Worm (Caenorhabditis elegans) whole organism, L1 larva: Measurements from ENCODE around the gene bus-2.

ENCODE experiments used
- C04F5.9 ChIP-seq: sonication (generic microtip); optimal IDR thresholded peaks from 2 replicates; lab custom pipeline; 2016; ENCODE audit warnings: missing genetic modification characterization, missing compliant biosample characterization
- C34B4.2 ChIP-seq: sonication (generic microtip); optimal IDR thresholded peaks from 2 replicates; lab custom pipeline; 2017; ENCODE audit warnings: mild to moderate bottlenecking, missing genetic modification characterization, missing compliant biosample characterization
- F16B12.6 ChIP-seq: fragments of 150-350 bp; optimal IDR thresholded peaks from 2 replicates; lab custom pipeline; 2014; ENCODE audit warnings: missing biosample characterization, missing genetic modification characterization
- Y116A8C.19 ChIP-seq: sonication (generic microtip); optimal IDR thresholded peaks from 2 replicates; lab custom pipeline; 2016; ENCODE audit warnings: missing compliant biosample characterization, missing genetic modification characterization, borderline replicate concordance
- alr-1 ChIP-seq: fragments of 200-800 bp; sonication (Bioruptor generic); optimal IDR thresholded peaks from 2 replicates; lab custom pipeline; 2018; ENCODE audit warnings: borderline replicate concordance, mild to moderate bottlenecking, missing genetic modification characterization, missing compliant biosample characterization
- ceh-63 ChIP-seq: fragments of 200-800 bp; sonication (Bioruptor generic); optimal IDR thresholded peaks from 2 replicates; lab custom pipeline; 2018; ENCODE audit warnings: mild to moderate bottlenecking, missing genetic modification characterization, missing compliant biosample characterization
- ceh-8 ChIP-seq: fragments of 200-800 bp; sonication (Bioruptor generic); optimal IDR thresholded peaks from 2 replicates; lab custom pipeline; 2018; ENCODE audit warnings: mild to moderate bottlenecking, missing genetic modification characterization, moderate library complexity, missing compliant biosample characterization
- ceh-82 ChIP-seq, 3 experiments: fragments of 150-350 bp in 1 of 3; sonication (generic microtip) in 2 of 3; optimal IDR thresholded peaks; 2 replicates each; lab custom pipeline; 2014 to 2017; ENCODE audit warnings: missing biosample characterization in 3 of 3, missing genetic modification characterization in 3 of 3
- ceh-88 ChIP-seq: fragments of 200-800 bp; sonication (Bioruptor generic); IDR thresholded peaks from 2 replicates; pipeline ENCODE4 v1.3.6; 2022; ENCODE audit warnings: missing genetic modification characterization, missing compliant biosample characterization
- efl-1 ChIP-seq, 4 experiments: fragments of 150-350 bp; optimal IDR thresholded peaks in 3 of 4; peaks in 1 of 4; 1 replicate in 1 of 4; 2 replicates in 3 of 4; lab custom pipeline; 2014; ENCODE audit warnings: missing biosample characterization in 2 of 4, missing genetic modification characterization in 2 of 4, missing genetic modification reagents in 2 of 4
- egl-27 ChIP-seq, 2 experiments: fragments of 150-350 bp in 1 of 2; sonication (generic microtip); optimal IDR thresholded peaks; 3 replicates each; lab custom pipeline; 2017 to 2018; ENCODE audit warnings: missing biosample characterization in 2 of 2, missing genetic modification characterization in 2 of 2, missing genetic modification reagents in 2 of 2
- elt-3 ChIP-seq, 6 experiments: fragments of 150-350 bp in 1 of 6; sonication (generic microtip); optimal IDR thresholded peaks; 2 replicates each; lab custom pipeline; 2017 to 2018; ENCODE audit warnings: missing biosample characterization in 6 of 6, missing genetic modification characterization in 6 of 6, inconsistent platforms in 1 of 6
- ets-5 ChIP-seq: fragments of 200-800 bp; sonication (Bioruptor generic); IDR thresholded peaks from 2 replicates; pipeline ENCODE4 v1.3.6; 2022; ENCODE audit warnings: missing genetic modification characterization, missing compliant biosample characterization
- fkh-8 ChIP-seq: sonication (generic microtip); optimal IDR thresholded peaks from 2 replicates; lab custom pipeline; 2016; ENCODE audit warnings: mild to moderate bottlenecking, missing genetic modification characterization, missing compliant biosample characterization
- fos-1 ChIP-seq: fragments of 150-350 bp; optimal IDR thresholded peaks from 2 replicates; lab custom pipeline; 2014; ENCODE audit warnings: missing biosample characterization, missing genetic modification characterization
- hlh-17 ChIP-seq: fragments of 200-800 bp; sonication (Bioruptor generic); optimal IDR thresholded peaks from 2 replicates; lab custom pipeline; 2018; ENCODE audit warnings: missing genetic modification characterization, mild to moderate bottlenecking, missing compliant biosample characterization, moderate library complexity, borderline replicate concordance
- hlh-4 ChIP-seq: sonication (generic microtip); optimal IDR thresholded peaks from 2 replicates; lab custom pipeline; 2016; ENCODE audit warnings: mild to moderate bottlenecking, missing genetic modification characterization, missing compliant biosample characterization
- irx-1 ChIP-seq: sonication (generic microtip); optimal IDR thresholded peaks from 2 replicates; lab custom pipeline; 2016; ENCODE audit warnings: missing genetic modification characterization, missing compliant biosample characterization
- jun-1 ChIP-seq: fragments of 150-350 bp; optimal IDR thresholded peaks from 2 replicates; lab custom pipeline; 2014; ENCODE audit warnings: missing biosample characterization, missing genetic modification reagents, missing genetic modification characterization
- lin-13 ChIP-seq: fragments of 150-350 bp; optimal IDR thresholded peaks from 2 replicates; lab custom pipeline; 2014; ENCODE audit warnings: missing biosample characterization, missing genetic modification reagents, missing genetic modification characterization
- lin-14 ChIP-seq: fragments of 200-800 bp; sonication (Bioruptor generic); optimal IDR thresholded peaks from 2 replicates; lab custom pipeline; 2018; ENCODE audit warnings: mild to moderate bottlenecking, missing genetic modification characterization, moderate library complexity, missing compliant biosample characterization
- lin-15B ChIP-seq: fragments of 150-350 bp; sonication (generic microtip); optimal IDR thresholded peaks from 3 replicates; lab custom pipeline; 2014; ENCODE audit warnings: missing biosample characterization, missing genetic modification characterization
- lin-35 ChIP-seq, 2 experiments: fragments of 150-350 bp; optimal IDR thresholded peaks; 2 replicates each; lab custom pipeline; 2014; ENCODE audit warnings: missing biosample characterization in 2 of 2, missing genetic modification characterization in 2 of 2, missing genetic modification reagents in 2 of 2
- lin-39 ChIP-seq: fragments of 150-350 bp; optimal IDR thresholded peaks from 2 replicates; lab custom pipeline; 2014; ENCODE audit warnings: missing biosample characterization, missing genetic modification reagents, missing genetic modification characterization
- lir-3 ChIP-seq: sonication (generic microtip); optimal IDR thresholded peaks from 2 replicates; lab custom pipeline; 2016; ENCODE audit warnings: mild to moderate bottlenecking, missing genetic modification characterization, moderate library complexity, missing compliant biosample characterization; ENCODE audit not compliant: poor library complexity
- mdl-1 ChIP-seq, 2 experiments: fragments of 150-350 bp; optimal IDR thresholded peaks; 2 replicates each; lab custom pipeline; 2014 to 2017; ENCODE audit warnings: missing biosample characterization in 2 of 2, missing genetic modification characterization in 2 of 2, inconsistent platforms in 1 of 2
- mef-2 ChIP-seq: fragments of 150-350 bp; optimal IDR thresholded peaks from 2 replicates; lab custom pipeline; 2014; ENCODE audit warnings: missing biosample characterization, missing genetic modification characterization
- nhr-12 ChIP-seq: sonication (generic microtip); optimal IDR thresholded peaks from 2 replicates; lab custom pipeline; 2017; ENCODE audit warnings: missing biosample characterization, missing genetic modification characterization
- nhr-19 ChIP-seq: fragments of 200-800 bp; sonication (Bioruptor generic); conservative IDR thresholded peaks from 2 replicates; pipeline ENCODE4 v1.3.6; 2022; ENCODE audit warnings: missing genetic modification characterization, missing compliant biosample characterization
- nhr-20 ChIP-seq: sonication (generic microtip); optimal IDR thresholded peaks from 2 replicates; lab custom pipeline; 2016; ENCODE audit warnings: mild to moderate bottlenecking, missing genetic modification characterization, missing compliant biosample characterization
- nhr-76 ChIP-seq: sonication (generic microtip); optimal IDR thresholded peaks from 2 replicates; lab custom pipeline; 2017; ENCODE audit warnings: missing biosample characterization, missing genetic modification characterization
- nhr-77 ChIP-seq: fragments of 150-350 bp; optimal IDR thresholded peaks from 2 replicates; lab custom pipeline; 2014; ENCODE audit warnings: missing biosample characterization, missing genetic modification characterization
- nhr-85 ChIP-seq: sonication (generic microtip); peaks from one replicate; lab custom pipeline; 2016; ENCODE audit warnings: missing genetic modification characterization, inconsistent platforms, missing compliant biosample characterization
- nhr-90 ChIP-seq: sonication (generic microtip); optimal IDR thresholded peaks from 2 replicates; lab custom pipeline; 2016; ENCODE audit warnings: mild to moderate bottlenecking, missing genetic modification characterization, missing compliant biosample characterization; ENCODE audit not compliant: poor library complexity
- pag-3 ChIP-seq: sonication (generic microtip); optimal IDR thresholded peaks from 2 replicates; lab custom pipeline; 2017; ENCODE audit warnings: missing genetic modification characterization, mild to moderate bottlenecking, missing compliant biosample characterization, antibody characterized with exemption, borderline replicate concordance; ENCODE audit not compliant: insufficient read depth
- pax-3 ChIP-seq: fragments of 200-800 bp; sonication (Bioruptor generic); optimal IDR thresholded peaks from 2 replicates; lab custom pipeline; 2018; ENCODE audit warnings: mild to moderate bottlenecking, missing genetic modification characterization, moderate library complexity, missing compliant biosample characterization
- pqm-1 ChIP-seq: sonication (generic microtip); optimal IDR thresholded peaks from 3 replicates; lab custom pipeline; 2017; ENCODE audit warnings: missing biosample characterization, missing genetic modification characterization
- rnt-1 ChIP-seq: sonication (generic microtip); optimal IDR thresholded peaks from 2 replicates; lab custom pipeline; 2016; ENCODE audit warnings: mild to moderate bottlenecking, missing genetic modification characterization, moderate library complexity, missing compliant biosample characterization
- skn-1 ChIP-seq: fragments of 150-350 bp; optimal IDR thresholded peaks from 2 replicates; lab custom pipeline; 2014; ENCODE audit warnings: missing biosample characterization, missing genetic modification characterization
- snpc-4 ChIP-seq: fragments of 150-350 bp; optimal IDR thresholded peaks from 2 replicates; lab custom pipeline; 2014; ENCODE audit warnings: missing biosample characterization, missing genetic modification characterization
- sox-4 ChIP-seq: sonication (generic microtip); optimal IDR thresholded peaks from 2 replicates; lab custom pipeline; 2016; ENCODE audit warnings: missing genetic modification characterization, missing compliant biosample characterization
- swsn-7 ChIP-seq: sonication (generic microtip); optimal IDR thresholded peaks from 2 replicates; lab custom pipeline; 2016; ENCODE audit warnings: missing genetic modification characterization, missing compliant biosample characterization
- tlp-1 ChIP-seq: fragments of 150-350 bp; optimal IDR thresholded peaks from 2 replicates; lab custom pipeline; 2014; ENCODE audit warnings: missing biosample characterization, missing genetic modification characterization
- unc-62 ChIP-seq: fragments of 150-350 bp; optimal IDR thresholded peaks from 2 replicates; lab custom pipeline; 2014; ENCODE audit warnings: missing biosample characterization, missing genetic modification reagents, missing genetic modification characterization
- unc-86 ChIP-seq: sonication (generic microtip); optimal IDR thresholded peaks from 2 replicates; lab custom pipeline; 2016; ENCODE audit warnings: missing genetic modification characterization, missing compliant biosample characterization
- unc-98 ChIP-seq: fragments of 200-800 bp; sonication (Bioruptor generic); IDR thresholded peaks from 2 replicates; pipeline ENCODE4 v1.3.6; 2022; ENCODE audit warnings: missing genetic modification characterization, missing compliant biosample characterization
- vab-15 ChIP-seq: sonication (generic microtip); optimal IDR thresholded peaks from 2 replicates; lab custom pipeline; 2017; ENCODE audit warnings: missing genotype, mild to moderate bottlenecking, missing genetic modification characterization, missing compliant biosample characterization
- zag-1 ChIP-seq: fragments of 150-350 bp; optimal IDR thresholded peaks from 2 replicates; lab custom pipeline; 2014; ENCODE audit warnings: missing biosample characterization, missing genetic modification characterization
- zip-4 ChIP-seq: fragments of 200-800 bp; sonication (Bioruptor generic); optimal IDR thresholded peaks from 2 replicates; lab custom pipeline; 2018; ENCODE audit warnings: mild to moderate bottlenecking, missing genetic modification characterization, moderate library complexity, missing compliant biosample characterization
- ztf-4 ChIP-seq: fragments of 150-350 bp; optimal IDR thresholded peaks from 2 replicates; lab custom pipeline; 2014; ENCODE audit warnings: missing biosample characterization, missing genetic modification characterization

Gene bus-2

ce11 chrIV:1709695-1710315 lies 10.1 kb downstream of the bus-2 start, which contains the start of the genes pbs-1 and K08D12.3 (continued):
- no peak for TF ChIP-seq hlh-17 (GFP tag; lab: Kevin White, UChicago)
- TF ChIP-seq Y116A8C.19 (tag; lab: Kevin White, UChicago) = no peak
- no peak for TF ChIP-seq unc-62 (GFP tag; lab: Kevin White, UChicago)
- peak; percentile 61 for TF ChIP-seq pax-3
- TF ChIP-seq sox-4 (tag; lab: Kevin White, UChicago) = no peak
- TF ChIP-seq lin-14 (GFP tag; lab: Kevin White, UChicago) = peak; percentile 88
- TF ChIP-seq nhr-90 (tag; lab: Kevin White, UChicago) = peak; percentile 84
- no peak for TF ChIP-seq tlp-1
- peak; percentile 78 for TF ChIP-seq lin-15B
- peak; percentile 70 to 93 for TF ChIP-seq efl-1 (optimal IDR thresholded peaks at IDR 0.05; lab: Kevin White, UChicago)
- peak; percentile 92 to 99 for TF ChIP-seq efl-1 (GFP tag; optimal IDR thresholded peaks at IDR 0.05 in 1 of 2; lab: Kevin White, UChicago)
- TF ChIP-seq pqm-1 (tag; lab: Kevin White, UChicago) = no peak
- no peak for TF ChIP-seq ceh-8 (GFP tag; lab: Kevin White, UChicago)
- TF ChIP-seq egl-27 (tag; optimal IDR thresholded peaks at IDR 0.05; lab: Kevin White, UChicago) = no peak
- TF ChIP-seq skn-1 = peak; percentile 98
- peak; percentile 42 for TF ChIP-seq irx-1 (tag; lab: Kevin White, UChicago)
- peak; percentile 71 for TF ChIP-seq fkh-8
- TF ChIP-seq ets-5 (GFP tag; lab: Robert Waterston, UW) = no peak
- TF ChIP-seq lir-3 = peak; percentile 55
- TF ChIP-seq rnt-1 (tag; lab: Kevin White, UChicago) = peak; percentile 89
- no peak for TF ChIP-seq nhr-76 (tag; lab: Kevin White, UChicago)
- peak; percentile 87 for TF ChIP-seq lin-13 (GFP tag; lab: Kevin White, UChicago)
- TF ChIP-seq snpc-4 (tag; lab: Kevin White, UChicago) = peak; percentile 52
- peak; percentile 84 for TF ChIP-seq swsn-7 (tag; lab: Kevin White, UChicago)
- TF ChIP-seq elt-3 (tag; optimal IDR thresholded peaks at IDR 0.05; lab: Kevin White, UChicago) = peak in 4 of 6 experiments; percentile 39 to 81 (median 48)
- TF ChIP-seq lin-39 (tag; lab: Kevin White, UChicago) = peak; percentile 73
- TF ChIP-seq ceh-63 (GFP tag; lab: Kevin White, UChicago) = no peak
- TF ChIP-seq F16B12.6 = peak; percentile 39
- peak in 1 of 2 experiments; percentile 80 for TF ChIP-seq mdl-1 (tag; optimal IDR thresholded peaks at IDR 0.05; lab: Kevin White, UChicago)
- TF ChIP-seq zip-4 (GFP tag; lab: Kevin White, UChicago) = peak; percentile 42
- TF ChIP-seq unc-86 (tag; lab: Kevin White, UChicago) = peak; percentile 71
- peak; percentile 41; the same call in 1 of the 2 replicates for TF ChIP-seq ceh-88
- peak; percentile 58 for TF ChIP-seq nhr-77 (tag; lab: Kevin White, UChicago)
- TF ChIP-seq C34B4.2 (tag; lab: Kevin White, UChicago) = no peak
- peak; percentile 88 for TF ChIP-seq nhr-19 (GFP tag; lab: Robert Waterston, UW)
- TF ChIP-seq alr-1 (tag; lab: Kevin White, UChicago) = no peak
- TF ChIP-seq nhr-85 (tag; lab: Kevin White, UChicago) = peak; percentile 90
- peak; percentile 66 for TF ChIP-seq ztf-4 (tag; lab: Kevin White, UChicago)
- peak; percentile 81 for TF ChIP-seq nhr-20 (tag; lab: Kevin White, UChicago)
- TF ChIP-seq unc-98 = no peak; the same call in 1 of the 2 replicates
- no peak for TF ChIP-seq C04F5.9
- TF ChIP-seq mef-2 = no peak
- no peak for TF ChIP-seq vab-15 (tag; lab: Kevin White, UChicago)
- peak; percentile 94 to 95 for TF ChIP-seq lin-35 (GFP tag; optimal IDR thresholded peaks at IDR 0.05; lab: Kevin White, UChicago)
- no peak for TF ChIP-seq hlh-4 (tag; lab: Kevin White, UChicago)
- TF ChIP-seq zag-1 (tag; lab: Kevin White, UChicago) = no peak
- TF ChIP-seq nhr-12 (tag; lab: Kevin White, UChicago) = no peak
- peak; percentile 66 for TF ChIP-seq jun-1 (tag; lab: Kevin White, UChicago)
- TF ChIP-seq pag-3 (tag; lab: Kevin White, UChicago) = no peak
- peak; percentile 74 to 84 (median 77) for TF ChIP-seq ceh-82 (tag; optimal IDR thresholded peaks at IDR 0.05; lab: Kevin White, UChicago)
- TF ChIP-seq fos-1 (tag; lab: Kevin White, UChicago) = peak; percentile 31
